Worm (Caenorhabditis elegans): ENCODE results near the gene R02F2.1.
A peak's percentile ranks its signal among the peaks of the same experiment; 100 is the strongest.

Gene R02F2.1

DNA sequence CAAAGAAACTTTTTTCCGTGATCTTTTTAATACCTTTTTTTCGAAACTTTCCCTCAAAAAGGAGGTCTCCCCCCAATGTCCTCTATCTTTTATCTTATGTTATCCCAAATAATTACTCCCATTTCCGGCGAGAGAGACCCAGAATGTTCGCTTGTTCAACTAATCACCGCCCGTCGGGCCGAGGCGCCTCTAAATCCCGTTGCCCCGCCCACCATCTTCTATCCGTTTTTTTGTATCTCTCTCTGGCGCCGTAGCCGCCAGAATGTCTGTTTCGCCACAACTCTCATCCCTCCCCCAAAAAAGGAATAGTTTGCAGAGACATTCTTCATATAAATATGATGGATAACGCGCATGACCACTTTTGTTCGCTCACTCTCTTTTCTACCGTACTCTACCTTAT, 29.0 kb upstream of the R02F2.1 start:
- TF ChIP-seq sma-9 (GFP tag; optimal IDR thresholded peaks at IDR 0.05) (peak; percentile 80), sma-9 (tag; optimal IDR thresholded peaks at IDR 0.05) (no peak), ceh-16 (tag; optimal IDR thresholded peaks at IDR 0.05) (no peak), nhr-25 (tag; optimal IDR thresholded peaks at IDR 0.05) (no peak), nhr-129 (tag; optimal IDR thresholded peaks at IDR 0.05) (no peak), C34F6.9 (tag; optimal IDR thresholded peaks at IDR 0.05) (no peak), Y55F3AM.14 (GFP tag; optimal IDR thresholded peaks at IDR 0.05) (no peak), fos-1 (tag; optimal IDR thresholded peaks at IDR 0.05) (peak; percentile 14), nhr-21 (tag; optimal IDR thresholded peaks at IDR 0.05) (peak; percentile 54), snpc-4 (tag; optimal IDR thresholded peaks at IDR 0.05) (no peak), egl-27 (tag; optimal IDR thresholded peaks at IDR 0.05) (peak; percentile 68), lsy-2 (tag; optimal IDR thresholded peaks at IDR 0.05) (peak in 1 of 2 experiments; percentile 2), elt-1 (tag; optimal IDR thresholded peaks at IDR 0.05) (no peak), nhr-10 (tag; optimal IDR thresholded peaks at IDR 0.05) (no peak), lin-39 (tag; optimal IDR thresholded peaks at IDR 0.05) (no peak), nhr-77 (tag; optimal IDR thresholded peaks at IDR 0.05) (no peak), sma-3 (GFP tag; optimal IDR thresholded peaks at IDR 0.05) (peak; percentile 97), blmp-1 (tag; optimal IDR thresholded peaks at IDR 0.05; ENCODE audit: insufficient read depth) (peak; percentile 27), nhr-237 (tag; optimal IDR thresholded peaks at IDR 0.05) (no peak), peb-1 (tag; optimal IDR thresholded peaks at IDR 0.05) (no peak), gmeb-1 (tag; optimal IDR thresholded peaks at IDR 0.05) (peak; percentile 35)

ce11 chrIII:5474176-5474575, 27.5 kb upstream of the R02F2.1 start, which contains the start of gene lon-1:
lon-1 (plus strand) TSS chrIII:5474476.
- TF ChIP-seq nhr-237 (tag; optimal IDR thresholded peaks at IDR 0.05) (no peak), blmp-1 (tag; optimal IDR thresholded peaks at IDR 0.05; ENCODE audit: insufficient read depth) (no peak), unc-39 (tag; optimal IDR thresholded peaks at IDR 0.05) (no peak), mbf-1 (tag; optimal IDR thresholded peaks at IDR 0.05) (no peak), unc-55 (GFP tag; optimal IDR thresholded peaks at IDR 0.05) (no peak), ceh-82 (tag; optimal IDR thresholded peaks at IDR 0.05) (no peak)

ce11 chrIII:5478011-5478410, 23.7 kb upstream of the R02F2.1 start, which contains the start of gene R02F2.10:
R02F2.10 (plus strand) TSS chrIII:5478311.
- TF ChIP-seq nhr-237 (tag; optimal IDR thresholded peaks at IDR 0.05) (no peak), unc-62 (GFP tag; optimal IDR thresholded peaks at IDR 0.05) (no peak), lin-11 (tag; optimal IDR thresholded peaks at IDR 0.05) (no peak), dmd-4 (tag; optimal IDR thresholded peaks at IDR 0.05) (no peak), crh-2 (tag; optimal IDR thresholded peaks at IDR 0.05) (no peak)

- TF ChIP-seq R02D3.7 (tag; optimal IDR thresholded peaks at IDR 0.05) (no peak), lin-11 (tag; optimal IDR thresholded peaks at IDR 0.05) (no peak), sma-9 (GFP tag; optimal IDR thresholded peaks at IDR 0.05) (no peak), sma-9 (tag; optimal IDR thresholded peaks at IDR 0.05) (no peak)
Observed at ce11 chrIII:5478824-5479368, 22.8 kb upstream of the R02F2.1 start, which contains the start of the genes R02F2.6 and R02F2.5. R02F2.6 (minus strand) TSS chrIII:5478924. R02F2.5 (plus strand) TSS chrIII:5479318.

DNA sequence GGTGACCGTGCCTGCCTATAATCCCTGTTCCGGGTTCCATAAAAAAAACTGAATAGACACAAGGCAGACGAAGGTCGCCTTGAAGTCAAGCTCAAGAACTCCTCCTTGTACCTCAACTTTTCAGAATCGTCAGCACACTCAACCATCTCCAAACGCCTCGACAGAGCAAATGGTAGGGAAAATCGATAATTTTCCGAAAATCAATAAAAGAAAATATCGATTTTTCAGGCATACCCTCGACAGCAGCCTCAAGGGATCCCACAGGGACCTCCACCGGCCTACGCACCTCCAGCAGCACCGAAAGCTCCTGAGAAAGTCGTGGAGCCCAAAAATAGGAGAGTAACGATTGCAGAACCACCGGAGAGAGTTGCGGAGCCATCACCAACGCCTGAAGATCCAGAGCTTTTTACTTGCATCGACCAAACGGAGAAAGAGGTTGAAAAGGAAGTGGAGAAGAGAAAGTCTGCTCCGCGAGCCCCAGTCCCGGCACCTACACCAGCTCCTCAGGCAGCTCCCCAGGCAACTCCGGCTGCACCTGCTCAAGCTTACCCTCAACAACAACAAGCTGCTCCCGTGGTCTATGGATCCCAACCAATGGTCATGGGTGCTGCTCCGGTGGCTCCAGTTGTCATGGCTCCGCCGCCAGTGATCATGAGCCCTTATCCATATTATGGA, 22.1 kb upstream of the R02F2.1 start:
- no peak for TF ChIP-seq fos-1 (tag; optimal IDR thresholded peaks at IDR 0.05)
- no peak for TF ChIP-seq elt-3 (tag; optimal IDR thresholded peaks at IDR 0.05)
- no peak for TF ChIP-seq lsy-2 (tag; optimal IDR thresholded peaks at IDR 0.05)
- no peak for TF ChIP-seq peb-1 (tag; optimal IDR thresholded peaks at IDR 0.05)
- no peak for TF ChIP-seq nhr-10 (tag; optimal IDR thresholded peaks at IDR 0.05)
- TF ChIP-seq dmd-4 (tag; optimal IDR thresholded peaks at IDR 0.05) = no peak
- no peak for TF ChIP-seq ceh-16 (tag; optimal IDR thresholded peaks at IDR 0.05)
- TF ChIP-seq ceh-82 (tag; optimal IDR thresholded peaks at IDR 0.05) = no peak
- no peak for TF ChIP-seq sem-4 (tag; optimal IDR thresholded peaks at IDR 0.05)
- TF ChIP-seq F13H6.1 (tag; optimal IDR thresholded peaks at IDR 0.05) = no peak

Data from whole organism, L2 larva.